Fruit fly (Drosophila melanogaster): ENCODE results near the gene CG2061.

DNA sequence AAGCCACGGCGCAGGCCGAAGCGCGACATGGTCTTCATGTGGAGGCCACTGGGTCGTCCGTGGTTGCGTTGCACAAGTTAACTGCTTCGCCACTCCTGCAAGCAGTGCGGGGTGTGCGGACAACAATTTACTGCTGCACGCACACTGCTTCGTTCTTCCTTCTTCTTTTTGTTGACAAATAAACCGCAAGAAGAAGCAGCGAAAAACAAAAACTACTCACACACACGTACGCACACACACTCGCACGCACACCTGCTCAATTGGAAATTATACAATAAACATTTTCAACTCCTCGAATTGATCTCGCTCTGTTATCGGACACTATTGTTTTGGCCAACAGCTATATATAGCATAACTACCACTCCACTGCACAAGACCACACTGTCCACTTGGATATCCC, 31.3 kb downstream of the CG2061 start:
- TF ChIP-seq CG4328 (GFP tag; optimal IDR thresholded peaks at IDR 0.05) = no peak
- TF ChIP-seq D (optimal IDR thresholded peaks at IDR 0.05) = no peak
- no peak for TF ChIP-seq D (GFP tag; optimal IDR thresholded peaks at IDR 0.05)
- no peak for TF ChIP-seq al (GFP tag; IDR thresholded peaks at IDR 0.05)
- TF ChIP-seq unc-4 (GFP tag; IDR thresholded peaks at IDR 0.05; ENCODE audit: partially characterized antibody) = no peak
- no peak for TF ChIP-seq MTF-1 (GFP tag; optimal IDR thresholded peaks at IDR 0.05; ENCODE audit: borderline replicate concordance)
- no peak for TF ChIP-seq rib (GFP tag; IDR thresholded peaks at IDR 0.05)
- TF ChIP-seq CG9215 (GFP tag; IDR thresholded peaks at IDR 0.05) = no peak
- no peak for TF ChIP-seq CG32767 (GFP tag; IDR thresholded peaks at IDR 0.05)
- TF ChIP-seq CG17568 (GFP tag; optimal IDR thresholded peaks at IDR 0.05) = no peak
- no peak for TF ChIP-seq gsb-n (tag; optimal IDR thresholded peaks at IDR 0.05)

All from whole organism, embryonic.